Fruit fly (Drosophila melanogaster): ENCODE data around the gene robo3.

robo3 gene

dm6 chr2L:1256039-1256438 is at the start of gene robo3:
TSS of gene robo3 (plus strand) at chr2L:1256417.
- TF ChIP-seq CG17801 (GFP tag; optimal IDR thresholded peaks at IDR 0.05; ENCODE audit: partially characterized antibody): no peak

DNA sequence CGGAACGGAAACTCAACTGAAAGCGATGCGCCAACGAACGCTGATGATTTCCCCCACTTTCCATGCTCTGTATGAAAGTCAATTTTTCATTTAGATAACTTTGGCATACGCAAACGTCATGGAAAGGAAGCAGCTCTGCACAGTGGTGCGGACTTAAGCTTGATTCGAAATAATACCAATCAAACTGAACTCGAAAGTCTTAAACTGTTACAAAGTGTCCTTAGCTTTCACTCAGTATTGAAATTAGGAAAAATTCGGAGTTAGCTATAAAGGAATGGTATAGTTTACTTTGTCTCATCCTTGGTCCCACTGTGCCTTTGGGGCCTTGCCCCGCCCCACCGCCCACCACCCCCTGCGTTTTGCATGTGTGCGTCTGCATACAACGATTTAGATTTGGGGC is 48.8 kb upstream of the robo3 start:
- no peak for TF ChIP-seq CG17801 (GFP tag; optimal IDR thresholded peaks at IDR 0.05; ENCODE audit: partially characterized antibody)

- no peak for TF ChIP-seq CG17801 (GFP tag; optimal IDR thresholded peaks at IDR 0.05; ENCODE audit: partially characterized antibody)
Observed at dm6 chr2L:1211528-1211927, 44.7 kb upstream of the robo3 start.

DNA sequence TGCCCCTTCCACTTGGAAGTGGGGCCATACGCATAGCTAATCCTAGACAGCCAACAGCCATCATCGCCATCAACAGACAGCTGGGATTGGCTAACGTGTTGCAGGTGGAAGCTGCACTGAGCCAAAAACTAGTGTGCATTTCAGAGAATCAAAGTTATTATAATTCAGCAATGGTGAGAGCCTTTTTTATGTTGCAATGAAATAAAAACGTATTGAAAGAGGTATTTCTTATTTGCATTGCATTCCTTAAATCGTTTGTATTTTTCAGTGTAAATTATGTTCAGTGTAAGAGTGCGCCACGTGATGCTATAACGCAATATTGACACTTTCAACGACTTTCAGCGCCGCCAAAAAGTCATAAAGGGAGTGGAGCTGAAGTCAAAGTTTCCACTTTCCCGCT is 42.6 kb upstream of the robo3 start:
- TF ChIP-seq CG17801 (GFP tag; optimal IDR thresholded peaks at IDR 0.05; ENCODE audit: partially characterized antibody): no peak

DNA sequence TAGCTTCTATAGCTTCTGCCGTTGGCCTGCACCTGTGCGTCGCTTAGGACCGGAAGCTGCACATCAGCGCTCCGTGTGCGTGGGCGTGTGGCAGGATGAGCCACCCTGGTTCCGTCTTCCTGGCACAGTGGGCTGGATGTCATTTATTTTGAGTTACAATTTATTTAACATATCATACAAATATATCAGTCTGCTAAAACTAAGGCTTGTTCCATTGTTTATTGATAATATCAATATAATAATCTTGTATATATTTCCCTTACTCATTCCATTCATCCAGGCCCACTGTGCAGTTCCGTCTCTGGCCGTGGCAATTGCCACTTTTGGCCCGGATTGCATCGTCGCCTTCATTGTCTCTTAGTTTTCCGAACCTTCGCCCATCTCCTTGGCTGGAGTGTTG is 41.8 kb upstream of the robo3 start:
- TF ChIP-seq CG17801 (GFP tag; optimal IDR thresholded peaks at IDR 0.05; ENCODE audit: partially characterized antibody): no peak

DNA sequence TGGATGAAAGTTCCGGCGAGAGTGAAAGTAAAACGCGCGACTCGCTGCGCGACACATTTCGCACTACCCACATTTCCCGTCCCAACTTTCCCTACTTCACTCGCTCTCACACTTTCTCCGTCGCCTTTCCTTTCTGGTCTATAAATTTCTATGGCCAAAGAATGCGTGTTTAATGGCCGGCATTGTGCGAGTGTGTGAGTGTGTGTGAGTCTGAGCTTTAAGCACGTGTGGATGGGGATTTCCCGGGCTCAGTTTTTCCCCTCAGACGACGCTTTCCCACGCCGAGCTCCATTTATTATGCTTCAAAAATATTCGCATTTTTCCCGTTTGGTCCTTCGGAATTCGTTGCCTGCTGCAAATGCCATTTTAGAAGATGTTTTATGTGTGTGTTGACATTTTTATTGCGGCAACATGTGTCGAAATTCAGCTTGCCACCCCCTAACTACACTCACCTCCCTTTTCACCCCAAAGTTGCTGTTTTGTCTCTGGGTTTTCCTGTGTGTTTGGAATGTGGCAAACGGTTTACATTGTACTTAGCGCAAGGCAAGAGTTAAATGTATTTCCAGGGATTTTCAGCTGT is 39.1 kb upstream of the robo3 start:
- TF ChIP-seq CG17801 (GFP tag; optimal IDR thresholded peaks at IDR 0.05; ENCODE audit: partially characterized antibody): no peak

dm6 chr2L:1217892-1218473 is 38.2 kb upstream of the robo3 start:
- no peak for TF ChIP-seq CG17801 (GFP tag; optimal IDR thresholded peaks at IDR 0.05; ENCODE audit: partially characterized antibody)

- TF ChIP-seq CG17801 (GFP tag; optimal IDR thresholded peaks at IDR 0.05; ENCODE audit: partially characterized antibody): no peak
Observed at dm6 chr2L:1218475-1218874, 37.7 kb upstream of the robo3 start.

dm6 chr2L:1218993-1219392 is 37.2 kb upstream of the robo3 start, which contains the start of gene CG42329:
TSS of gene CG42329 (plus strand) at chr2L:1219293.
- no peak for TF ChIP-seq CG17801 (GFP tag; optimal IDR thresholded peaks at IDR 0.05; ENCODE audit: partially characterized antibody)

dm6 chr2L:1230691-1231090 is 25.5 kb upstream of the robo3 start:
- no peak for TF ChIP-seq CG17801 (GFP tag; optimal IDR thresholded peaks at IDR 0.05; ENCODE audit: partially characterized antibody)

dm6 chr2L:1239736-1240135 is 16.5 kb upstream of the robo3 start, which contains the start of gene CG5397:
TSS of gene CG5397 (plus strand) at chr2L:1240036.
- TF ChIP-seq CG17801 (GFP tag; optimal IDR thresholded peaks at IDR 0.05; ENCODE audit: partially characterized antibody): no peak

DNA sequence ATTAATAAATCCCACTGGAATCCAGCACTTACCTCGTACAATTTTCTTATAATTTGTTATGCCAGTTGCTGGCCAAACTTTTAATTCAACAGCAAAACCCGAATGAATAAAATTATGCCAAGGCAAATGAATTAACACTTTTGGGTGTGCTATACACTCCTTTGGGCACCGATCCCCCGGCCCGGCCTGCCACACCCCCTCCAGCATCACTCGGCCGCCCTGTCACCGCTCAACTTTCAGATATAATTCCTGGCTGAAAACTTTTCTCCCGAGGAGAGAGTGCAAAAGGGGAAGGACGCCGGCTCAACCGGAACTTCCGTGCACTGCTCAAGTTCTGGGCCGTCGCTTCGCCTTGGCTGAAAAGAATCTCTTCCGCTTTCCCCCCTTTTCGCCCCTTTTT is 3.0 kb upstream of the robo3 start:
- no peak for TF ChIP-seq CG17801 (GFP tag; optimal IDR thresholded peaks at IDR 0.05; ENCODE audit: partially characterized antibody)

DNA sequence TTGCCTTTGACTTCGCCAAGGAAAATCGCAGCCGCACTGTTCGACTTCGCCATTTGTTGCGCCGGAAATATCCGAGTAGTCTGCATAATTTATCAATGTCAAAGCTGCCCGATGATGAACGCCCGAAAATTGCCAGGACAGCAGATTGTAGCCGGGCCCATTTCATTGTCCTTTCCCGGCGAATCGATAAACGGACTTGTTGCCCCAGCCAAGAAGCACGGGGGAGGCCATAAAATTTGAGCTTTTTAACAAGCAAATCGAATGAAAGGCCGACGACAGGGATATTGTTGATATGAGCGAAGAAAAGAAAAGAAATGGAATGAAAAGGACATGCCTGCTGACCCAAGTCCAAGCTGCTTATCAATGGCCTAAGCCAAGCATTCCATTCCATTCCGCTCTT is 6.5 kb downstream of the robo3 start:
- TF ChIP-seq CG17801 (GFP tag; optimal IDR thresholded peaks at IDR 0.05; ENCODE audit: partially characterized antibody): no peak

- TF ChIP-seq CG17801 (GFP tag; optimal IDR thresholded peaks at IDR 0.05; ENCODE audit: partially characterized antibody): no peak
Observed at dm6 chr2L:1312321-1312720, 56.1 kb downstream of the robo3 start.

DNA sequence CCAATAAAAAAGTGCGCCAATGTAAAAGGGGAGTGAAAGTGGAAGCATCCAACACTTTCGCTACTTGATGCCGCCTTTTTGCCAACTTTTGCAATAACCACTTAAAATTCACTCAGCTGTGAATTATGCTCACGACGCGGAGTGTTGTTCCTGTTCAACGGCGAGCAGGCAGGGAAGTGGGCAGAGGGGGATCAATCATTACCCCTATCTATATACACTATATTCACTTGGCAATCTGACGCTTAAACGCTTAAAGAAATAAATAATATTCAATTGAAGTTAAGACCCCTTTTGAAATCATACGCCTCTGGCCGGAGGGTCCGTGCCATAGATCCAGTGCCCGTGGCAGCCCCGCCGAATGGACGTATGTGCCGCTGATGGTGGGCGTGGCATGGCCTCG is 59.1 kb downstream of the robo3 start:
- no peak for TF ChIP-seq CG17801 (GFP tag; optimal IDR thresholded peaks at IDR 0.05; ENCODE audit: partially characterized antibody)

DNA sequence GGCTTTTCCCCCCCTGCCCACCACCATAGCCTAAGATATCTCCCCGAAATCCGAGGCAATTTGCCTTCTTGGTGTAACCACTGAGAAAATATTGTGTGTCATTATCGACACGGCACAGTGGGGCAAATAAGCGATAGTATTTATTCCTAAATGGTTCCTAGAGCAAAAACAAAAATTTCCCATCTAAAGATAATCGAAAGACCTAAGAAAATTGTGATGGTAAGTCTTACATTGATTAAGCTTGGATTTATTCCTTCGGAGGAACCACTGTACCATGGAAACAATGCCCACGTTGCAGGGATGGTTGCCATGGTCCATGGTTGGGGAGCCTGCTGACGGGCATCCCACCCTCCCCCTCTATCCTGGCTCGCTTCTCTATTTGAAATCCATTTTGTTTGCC is 60.2 kb downstream of the robo3 start:
- TF ChIP-seq CG17801 (GFP tag; optimal IDR thresholded peaks at IDR 0.05; ENCODE audit: partially characterized antibody): no peak

dm6 chr2L:1328861-1329260 is 72.6 kb downstream of the robo3 start, which contains the start of gene a5:
TSS of gene a5 (plus strand) at chr2L:1329161.
- TF ChIP-seq CG17801 (GFP tag; optimal IDR thresholded peaks at IDR 0.05; ENCODE audit: partially characterized antibody): no peak
